Worm (Caenorhabditis elegans) whole organism, L4/young adult: ENCODE results near the gene C05G5.1.

Experiments used
- W03F9.2 ChIP-seq: fragments of 150-350 bp; optimal IDR thresholded peaks from 2 replicates; lab custom pipeline; 2014; ENCODE audit warnings: missing biosample characterization, missing genetic modification characterization
- dao-5 ChIP-seq: sonication (generic microtip); optimal IDR thresholded peaks from 2 replicates; lab custom pipeline; 2016; ENCODE audit warnings: missing genotype, missing genetic modification characterization, moderate library complexity, missing compliant biosample characterization
- him-1 ChIP-seq: sonication (generic microtip); optimal IDR thresholded peaks from 2 replicates; lab custom pipeline; 2016; ENCODE audit warnings: missing genotype, missing genetic modification reagents, missing genetic modification characterization, missing compliant biosample characterization

The C05G5.1 gene

ce11 chrX:14740019-14740418 is at the start of gene C05G5.1:
C05G5.1 (minus strand) TSS chrX:14740119.
- TF ChIP-seq dao-5 (tag; lab: Kevin White, UChicago), result no peak
- TF ChIP-seq W03F9.2 (tag; lab: Kevin White, UChicago), result no peak
- no peak for TF ChIP-seq him-1

- TF ChIP-seq W03F9.2 (tag; lab: Kevin White, UChicago), result no peak
- TF ChIP-seq him-1, result no peak
- no peak for TF ChIP-seq dao-5 (tag; lab: Kevin White, UChicago)
Observed at ce11 chrX:14787557-14787932, 47.6 kb upstream of the C05G5.1 start.

ce11 chrX:14786821-14787556 is 47.1 kb upstream of the C05G5.1 start:
- no peak for TF ChIP-seq dao-5 (tag; lab: Kevin White, UChicago)
- no peak for TF ChIP-seq him-1
- TF ChIP-seq W03F9.2 (tag; lab: Kevin White, UChicago), result no peak

- TF ChIP-seq W03F9.2 (tag; lab: Kevin White, UChicago), result peak; percentile 32
- TF ChIP-seq him-1, result no peak
Observed at ce11 chrX:14783434-14784142, 43.7 kb upstream of the C05G5.1 start.

ce11 chrX:14780176-14780575 is 40.3 kb upstream of the C05G5.1 start:
- TF ChIP-seq him-1, result no peak
- no peak for TF ChIP-seq dao-5 (tag; lab: Kevin White, UChicago)
- TF ChIP-seq W03F9.2 (tag; lab: Kevin White, UChicago), result no peak

ce11 chrX:14778112-14778511 is 38.2 kb upstream of the C05G5.1 start:
- TF ChIP-seq W03F9.2 (tag; lab: Kevin White, UChicago), result no peak

- TF ChIP-seq W03F9.2 (tag; lab: Kevin White, UChicago), result no peak
- no peak for TF ChIP-seq him-1
- TF ChIP-seq dao-5 (tag; lab: Kevin White, UChicago), result no peak
Observed at ce11 chrX:14776312-14776711, 36.4 kb upstream of the C05G5.1 start.

ce11 chrX:14775222-14775621 is 35.3 kb upstream of the C05G5.1 start:
- no peak for TF ChIP-seq W03F9.2 (tag; lab: Kevin White, UChicago)
- TF ChIP-seq him-1, result no peak
- TF ChIP-seq dao-5 (tag; lab: Kevin White, UChicago), result no peak

- TF ChIP-seq W03F9.2 (tag; lab: Kevin White, UChicago) (no peak), him-1 (no peak)
Observed at ce11 chrX:14773238-14773637, 33.3 kb upstream of the C05G5.1 start, which contains the start of gene unc-3. unc-3 (plus strand) TSS chrX:14773538.

- no peak for TF ChIP-seq him-1
- no peak for TF ChIP-seq dao-5 (tag; lab: Kevin White, UChicago)
- TF ChIP-seq W03F9.2 (tag; lab: Kevin White, UChicago), result no peak
Observed at ce11 chrX:14771682-14772081, 31.8 kb upstream of the C05G5.1 start, which contains the start of gene Y16B4A.2. Y16B4A.2 (minus strand) TSS chrX:14771851.

- TF ChIP-seq him-1 (no peak), W03F9.2 (tag; lab: Kevin White, UChicago) (no peak), dao-5 (tag; lab: Kevin White, UChicago) (no peak)
Observed at ce11 chrX:14770336-14770735, 30.4 kb upstream of the C05G5.1 start.

- TF ChIP-seq W03F9.2 (tag; lab: Kevin White, UChicago) (no peak), him-1 (no peak), dao-5 (tag; lab: Kevin White, UChicago) (no peak)
Observed at ce11 chrX:14768989-14769388, 29.1 kb upstream of the C05G5.1 start.

- TF ChIP-seq him-1 (no peak), W03F9.2 (tag; lab: Kevin White, UChicago) (no peak), dao-5 (tag; lab: Kevin White, UChicago) (no peak)
Observed at ce11 chrX:14767813-14768212, 27.9 kb upstream of the C05G5.1 start.

- TF ChIP-seq him-1 (no peak), dao-5 (tag; lab: Kevin White, UChicago) (no peak)
Observed at ce11 chrX:14761021-14761420, 21.1 kb upstream of the C05G5.1 start, which contains the start of gene C05G5.5. C05G5.5 (minus strand) TSS chrX:14761121.

- no peak for TF ChIP-seq him-1
- no peak for TF ChIP-seq dao-5 (tag; lab: Kevin White, UChicago)
- no peak for TF ChIP-seq W03F9.2 (tag; lab: Kevin White, UChicago)
Observed at ce11 chrX:14760166-14760565, 20.2 kb upstream of the C05G5.1 start.
